Fruit fly (Drosophila melanogaster) whole organism, wandering third instar larva: ENCODE data around the gene CG13067.

ENCODE experiments used
- Abd-B ChIP-seq: fragments of >200 bp; optimal IDR thresholded peaks from 2 replicates; lab custom pipeline; 2017; ENCODE audit warnings: missing biosample characterization, missing genetic modification characterization
- CG32264 ChIP-seq: fragments of 200-800 bp; sonication (Bioruptor generic); optimal IDR thresholded peaks from 2 replicates; lab custom pipeline; 2016; ENCODE audit warnings: missing biosample characterization, missing genetic modification characterization
- CG9705 ChIP-seq: fragments of 200-800 bp; sonication (Bioruptor generic); optimal IDR thresholded peaks from 2 replicates; lab custom pipeline; 2018; ENCODE audit warnings: missing biosample characterization, mild to moderate bottlenecking, missing genetic modification characterization
- CrebA ChIP-seq: fragments of 200-800 bp; sonication (Bioruptor generic); optimal IDR thresholded peaks from 2 replicates; lab custom pipeline; 2016; ENCODE audit warnings: missing biosample characterization, mild to moderate bottlenecking, missing genetic modification characterization, borderline replicate concordance
- Dfd ChIP-seq: fragments of >200 bp; optimal IDR thresholded peaks from 2 replicates; lab custom pipeline; 2017; ENCODE audit warnings: missing biosample characterization, missing genetic modification characterization
- Dif ChIP-seq: fragments of 200-275, 200-300 bp; sonication (Bioruptor generic); optimal IDR thresholded peaks from 2 replicates; lab custom pipeline; 2018; ENCODE audit warnings: missing biosample characterization, missing genetic modification characterization; ENCODE audit not compliant: partially characterized antibody
- GATAd ChIP-seq: sonication (Bioruptor generic); optimal IDR thresholded peaks from 2 replicates; lab custom pipeline; 2016; ENCODE audit warnings: missing biosample characterization, missing genetic modification characterization
- HLH106 ChIP-seq: fragments of 200-800 bp; optimal IDR thresholded peaks from 3 replicates; lab custom pipeline; 2019; ENCODE audit warnings: missing biosample characterization, mild to moderate bottlenecking, missing genetic modification characterization, moderate library complexity
- Hnf4 ChIP-seq: fragments of 200-800 bp; sonication (Bioruptor generic); optimal IDR thresholded peaks from 2 replicates; lab custom pipeline; 2016; ENCODE audit warnings: missing biosample characterization, mild to moderate bottlenecking, missing genetic modification characterization
- Hr78 ChIP-seq: fragments of >200 bp; optimal IDR thresholded peaks from 2 replicates; lab custom pipeline; 2017; ENCODE audit warnings: missing biosample characterization, missing genetic modification characterization
- Hr83 ChIP-seq: fragments of 200-300 bp; sonication (Bioruptor generic); optimal IDR thresholded peaks from 2 replicates; lab custom pipeline; 2016; ENCODE audit warnings: missing biosample characterization, mild to moderate bottlenecking, missing genetic modification characterization, moderate library complexity; ENCODE audit not compliant: poor library complexity, severe bottlenecking
- Jra ChIP-seq: sonication (Bioruptor generic); optimal IDR thresholded peaks from 2 replicates; lab custom pipeline; 2016; ENCODE audit warnings: missing biosample characterization, missing genetic modification characterization
- Mio ChIP-seq: sonication (Bioruptor generic); optimal IDR thresholded peaks from 2 replicates; lab custom pipeline; 2016; ENCODE audit warnings: missing biosample characterization, missing genetic modification characterization
- Myc ChIP-seq: fragments of >200 bp; optimal IDR thresholded peaks from 2 replicates; lab custom pipeline; 2017
- N ChIP-seq: fragments of >200 bp; optimal IDR thresholded peaks from 2 replicates; lab custom pipeline; 2018; ENCODE audit warnings: missing biosample characterization, missing external identifiers, missing genetic modification characterization
- OdsH ChIP-seq: fragments of 200-800 bp; sonication (Bioruptor generic); optimal IDR thresholded peaks from 2 replicates; lab custom pipeline; 2016; ENCODE audit warnings: missing biosample characterization, mild to moderate bottlenecking, missing genetic modification characterization
- Rel ChIP-seq, 2 experiments: fragments of 200-800 bp; sonication (Bioruptor generic) in 1 of 2; optimal IDR thresholded peaks; 2 replicates in 1 of 2; 3 replicates in 1 of 2; lab custom pipeline; 2016 to 2019; ENCODE audit warnings: mild to moderate bottlenecking in 2 of 2, missing biosample characterization in 2 of 2, missing genetic modification characterization in 2 of 2, moderate library complexity in 1 of 2
- Sp1 ChIP-seq: fragments of 200-800 bp; sonication (Bioruptor generic); optimal IDR thresholded peaks from 3 replicates; lab custom pipeline; 2019; ENCODE audit warnings: missing biosample characterization, mild to moderate bottlenecking, missing genetic modification characterization, moderate library complexity
- Vsx2 ChIP-seq: fragments of 200-300, 225-300 bp; sonication (Bioruptor generic); optimal IDR thresholded peaks from 2 replicates; lab custom pipeline; 2018; ENCODE audit warnings: missing biosample characterization, missing genetic modification characterization; ENCODE audit not compliant: partially characterized antibody
- br ChIP-seq: fragments of 200-800 bp; sonication (Bioruptor generic); optimal IDR thresholded peaks from 2 replicates; lab custom pipeline; 2016; ENCODE audit warnings: missing biosample characterization, missing genetic modification characterization
- brk ChIP-seq: fragments of 200-800 bp; sonication (Bioruptor generic); optimal IDR thresholded peaks from 2 replicates; lab custom pipeline; 2016; ENCODE audit warnings: missing biosample characterization, mild to moderate bottlenecking, missing genetic modification characterization
- dl ChIP-seq, 2 experiments: fragments of 175-275, 200-275 bp in 1 of 2; fragments of 200-275 bp in 1 of 2; sonication (Bioruptor generic); optimal IDR thresholded peaks; lab custom pipeline; 2018; ENCODE audit warnings: mild to moderate bottlenecking in 2 of 2, missing biosample characterization in 2 of 2, missing genetic modification characterization in 2 of 2, moderate library complexity in 2 of 2; ENCODE audit not compliant: partially characterized antibody in 2 of 2, insufficient read depth in 1 of 2
- dmrt93B ChIP-seq: fragments of 200-800 bp; sonication (Bioruptor generic); optimal IDR thresholded peaks from 2 replicates; lab custom pipeline; 2018; ENCODE audit warnings: missing biosample characterization, mild to moderate bottlenecking, missing genetic modification characterization
- dsf ChIP-seq: sonication (Bioruptor generic); optimal IDR thresholded peaks from 2 replicates; lab custom pipeline; 2016; ENCODE audit warnings: missing biosample characterization, missing genetic modification characterization, borderline replicate concordance
- ey ChIP-seq: fragments of 200-800 bp; sonication (Bioruptor generic); optimal IDR thresholded peaks from 2 replicates; lab custom pipeline; 2016; ENCODE audit warnings: missing biosample characterization, missing genetic modification characterization
- foxo ChIP-seq, 2 experiments: fragments of 200-800 bp; sonication (Bioruptor generic); optimal IDR thresholded peaks; 2 replicates in 1 of 2; 3 replicates in 1 of 2; lab custom pipeline; 2016 to 2017; ENCODE audit warnings: missing biosample characterization in 2 of 2, missing genetic modification characterization in 2 of 2
- fru ChIP-seq: fragments of 200-800 bp; sonication (Bioruptor generic); optimal IDR thresholded peaks from 3 replicates; lab custom pipeline; 2016; ENCODE audit warnings: missing biosample characterization, mild to moderate bottlenecking, missing genetic modification characterization
- h ChIP-seq: fragments of 200-800 bp; sonication (Bioruptor generic); optimal IDR thresholded peaks from 3 replicates; lab custom pipeline; 2016; ENCODE audit warnings: missing biosample characterization, mild to moderate bottlenecking, missing genetic modification characterization
- jim ChIP-seq: fragments of 175-275, 200-325 bp; sonication (Bioruptor generic); optimal IDR thresholded peaks from 2 replicates; lab custom pipeline; 2016; ENCODE audit warnings: missing biosample characterization, mild to moderate bottlenecking, missing genetic modification characterization
- lola ChIP-seq: fragments of >200 bp; optimal IDR thresholded peaks from 2 replicates; lab custom pipeline; 2017; ENCODE audit warnings: missing biosample characterization, missing genetic modification characterization
- pan ChIP-seq: fragments of >200 bp; optimal IDR thresholded peaks from 2 replicates; lab custom pipeline; 2017
- psq ChIP-seq: fragments of 200-800 bp; sonication (Bioruptor generic); optimal IDR thresholded peaks from 3 replicates; lab custom pipeline; 2017; ENCODE audit warnings: missing biosample characterization, mild to moderate bottlenecking, missing genetic modification characterization, moderate library complexity
- rgr ChIP-seq: fragments of 200-800 bp; sonication (Bioruptor generic); optimal IDR thresholded peaks from 3 replicates; lab custom pipeline; 2016; ENCODE audit warnings: missing biosample characterization, mild to moderate bottlenecking, missing genetic modification characterization
- sage ChIP-seq: fragments of 200-800 bp; sonication (Bioruptor generic); optimal IDR thresholded peaks from 2 replicates; lab custom pipeline; 2016; ENCODE audit warnings: missing biosample characterization, mild to moderate bottlenecking, missing genetic modification characterization
- sv ChIP-seq: fragments of 200-800 bp; sonication (Bioruptor generic); optimal IDR thresholded peaks from 3 replicates; lab custom pipeline; 2016; ENCODE audit warnings: missing biosample characterization, missing genetic modification characterization
- tai ChIP-seq: sonication (Bioruptor generic); optimal IDR thresholded peaks from 2 replicates; lab custom pipeline; 2016; ENCODE audit warnings: missing biosample characterization, missing genetic modification characterization
- usp ChIP-seq: fragments of >200 bp; optimal IDR thresholded peaks from 2 replicates; lab custom pipeline; 2017; ENCODE audit warnings: missing biosample characterization, missing genetic modification characterization
- woc ChIP-seq: sonication (Bioruptor generic); optimal IDR thresholded peaks from 2 replicates; lab custom pipeline; 2016; ENCODE audit warnings: missing biosample characterization, mild to moderate bottlenecking, missing genetic modification characterization

Gene CG13067

dm6 chr3L:16270802-16271332, at the start of gene CG13067, which contains the start of gene CG34248:
TSS of gene CG13067 (plus strand) at chr3L:16271282.
TSS of gene CG34248 (minus strand) at chr3L:16270902.
- TF ChIP-seq dmrt93B (GFP tag; lab: Kevin White, UChicago) = no peak
- no peak for TF ChIP-seq tai
- TF ChIP-seq Hnf4 (GFP tag; lab: Kevin White, UChicago) = no peak
- no peak for TF ChIP-seq OdsH (GFP tag; lab: Kevin White, UChicago)
- no peak for TF ChIP-seq Sp1 (GFP tag; lab: Kevin White, UChicago)

- TF ChIP-seq fru (no peak), CrebA (no peak), Mio (no peak), brk (no peak), Dif (no peak), h (no peak), GATAd (no peak), sage (GFP tag; lab: Kevin White, UChicago) (no peak)
Measured at dm6 chr3L:16221800-16222199, 49.3 kb upstream of the CG13067 start.

- TF ChIP-seq usp = no peak
- TF ChIP-seq h = no peak
Measured at dm6 chr3L:16225175-16225574, 45.9 kb upstream of the CG13067 start.

dm6 chr3L:16228659-16229205, 42.4 kb upstream of the CG13067 start, which contains the start of gene Tmx3:
TSS of gene Tmx3 (plus strand) at chr3L:16229100.
- TF ChIP-seq brk (peak; percentile 82), psq (GFP tag; lab: Kevin White, UChicago) (peak; percentile 85), dl (GFP tag; optimal IDR thresholded peaks at IDR 0.05; lab: Kevin White, UChicago; ENCODE audit: insufficient read depth in 1 of 2, partially characterized antibody in 2 of 2) (no peak), Myc (lab: Kevin White, UChicago) (peak; percentile 25), Abd-B (no peak), h (peak; percentile 82), dmrt93B (GFP tag; lab: Kevin White, UChicago) (peak; percentile 73), Hnf4 (GFP tag; lab: Kevin White, UChicago) (peak; percentile 82), Mio (no peak), Hr83 (GFP tag; lab: Kevin White, UChicago) (peak; percentile 86), foxo (GFP tag; optimal IDR thresholded peaks at IDR 0.05; lab: Kevin White, UChicago) (peak in 1 of 2 experiments; percentile 93), fru (peak; percentile 78), N (GFP tag; lab: Kevin White, UChicago) (no peak), Jra (GFP tag; lab: Kevin White, UChicago) (peak; percentile 57), OdsH (GFP tag; lab: Kevin White, UChicago) (peak; percentile 82), CrebA (no peak), Vsx2 (GFP tag; lab: Kevin White, UChicago) (no peak), ey (peak; percentile 69), CG32264 (GFP tag; lab: Kevin White, UChicago) (no peak), rgr (GFP tag; lab: Kevin White, UChicago) (peak; percentile 87), jim (GFP tag; lab: Kevin White, UChicago) (peak; percentile 22), Sp1 (GFP tag; lab: Kevin White, UChicago) (peak; percentile 87), Rel (GFP tag; optimal IDR thresholded peaks at IDR 0.05; lab: Kevin White, UChicago) (no peak), Rel (tag; optimal IDR thresholded peaks at IDR 0.05; lab: Kevin White, UChicago) (peak; percentile 68), dsf (peak; percentile 58), sv (GFP tag; lab: Kevin White, UChicago) (peak; percentile 72), Dif (no peak), pan (lab: Kevin White, UChicago) (no peak), sage (GFP tag; lab: Kevin White, UChicago) (no peak), woc (peak; percentile 68), tai (no peak), Hr78 (GFP tag; lab: Kevin White, UChicago) (no peak), GATAd (peak; percentile 72), Dfd (GFP tag; lab: Kevin White, UChicago) (no peak), HLH106 (tag; lab: Kevin White, UChicago) (peak; percentile 91), usp (no peak), br (GFP tag; lab: Kevin White, UChicago) (peak; percentile 63), CG9705 (GFP tag; lab: Kevin White, UChicago) (peak; percentile 71), lola (GFP tag; lab: Kevin White, UChicago) (no peak)
